Fruit fly (Drosophila melanogaster): ENCODE measurements around the gene CG33654.

Gene CG33654

DNA sequence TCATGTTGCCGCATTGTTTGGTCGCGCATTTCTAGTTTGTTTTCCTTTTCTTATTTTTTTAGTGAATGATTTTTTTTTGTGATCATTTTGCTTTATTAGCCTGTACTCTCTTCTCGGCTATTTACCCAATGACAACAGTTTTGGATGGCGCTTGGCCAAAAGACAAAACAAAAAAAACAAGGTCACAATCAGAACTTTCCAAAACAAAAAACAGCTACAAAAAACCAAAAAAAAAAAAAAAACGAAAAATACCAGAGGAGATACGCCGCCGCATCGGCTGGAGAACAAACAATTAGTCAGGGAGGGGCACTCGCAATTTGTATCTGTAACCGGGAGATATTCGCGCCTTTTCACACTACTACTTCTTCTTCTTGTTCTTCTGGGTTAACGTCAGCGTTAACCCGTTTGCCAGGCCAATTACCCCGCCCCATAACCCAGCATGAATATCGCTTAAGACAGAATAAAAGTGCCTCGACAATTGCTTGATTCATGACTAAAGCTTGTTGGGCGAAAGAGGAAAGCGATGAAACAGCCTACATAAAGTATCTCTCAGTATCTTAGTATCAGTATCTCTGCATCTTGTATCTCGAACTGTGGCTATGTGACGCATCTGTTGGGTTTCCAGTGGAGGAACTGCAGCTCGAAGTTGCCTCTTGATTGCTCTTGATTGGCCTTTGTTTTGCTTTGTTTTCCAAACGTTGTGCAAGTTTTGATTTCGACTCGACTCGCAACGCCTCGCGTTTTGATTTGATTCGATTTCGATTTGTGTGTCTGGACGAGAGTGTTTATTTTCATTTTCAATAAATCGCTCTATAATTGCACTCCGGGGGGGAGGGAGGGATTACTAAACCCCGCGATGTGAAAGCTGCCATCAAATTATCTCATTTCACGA lies 24.1 kb upstream of the CG33654 start:
- TF ChIP-seq CG8478 (optimal IDR thresholded peaks at IDR 0.05) (no peak), CTCF (optimal IDR thresholded peaks at IDR 0.05) (no peak)

DNA sequence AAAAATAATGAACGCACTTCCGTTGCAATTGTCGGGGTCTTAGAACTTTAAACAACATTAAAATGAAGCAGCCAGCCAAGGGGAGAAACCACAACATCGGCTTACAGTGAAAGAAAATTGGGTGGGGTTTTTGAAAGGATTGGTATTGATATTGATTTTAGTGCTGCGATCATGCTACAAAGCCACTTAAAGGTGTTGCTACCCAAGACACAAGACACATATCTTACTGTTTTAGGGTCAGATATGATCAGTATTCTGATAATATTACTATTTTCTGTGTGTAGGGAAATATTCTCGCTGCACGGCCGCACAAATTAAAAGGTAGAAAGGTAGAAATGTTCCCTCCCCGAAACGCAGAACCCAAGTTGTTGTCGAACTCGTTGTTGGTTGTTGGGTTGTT lies 22.1 kb upstream of the CG33654 start:
- no peak for TF ChIP-seq CTCF (optimal IDR thresholded peaks at IDR 0.05)
- TF ChIP-seq CG8478 (optimal IDR thresholded peaks at IDR 0.05) = no peak

DNA sequence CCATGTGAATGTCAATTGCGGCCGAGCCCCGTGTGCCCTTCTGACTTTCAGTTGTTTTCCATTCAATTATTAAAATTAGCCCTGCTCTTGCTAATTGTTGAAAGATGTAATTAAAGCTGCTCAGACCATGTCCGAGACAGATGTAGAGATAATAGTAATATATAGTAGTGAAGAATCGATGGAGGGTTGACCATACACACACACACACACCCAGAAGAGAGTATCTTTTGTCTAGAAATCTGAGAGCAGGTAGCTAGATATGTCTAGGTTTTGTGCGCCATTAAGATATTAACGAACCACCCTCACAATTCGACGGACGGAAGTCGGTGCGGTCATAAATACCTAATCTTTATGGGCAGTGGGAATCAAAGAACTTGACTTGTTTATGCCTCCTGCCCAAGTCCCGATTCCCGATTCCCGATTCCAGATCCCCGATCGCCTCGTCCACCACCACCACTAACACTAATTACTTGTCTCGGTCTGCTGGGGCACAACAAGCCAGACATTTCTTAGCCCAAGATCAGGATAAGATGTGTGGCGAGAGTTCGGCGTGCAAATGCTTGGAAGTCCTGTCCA lies 21.5 kb upstream of the CG33654 start:
- TF ChIP-seq CG8478 (optimal IDR thresholded peaks at IDR 0.05) = no peak
- TF ChIP-seq CTCF (optimal IDR thresholded peaks at IDR 0.05) = no peak

DNA sequence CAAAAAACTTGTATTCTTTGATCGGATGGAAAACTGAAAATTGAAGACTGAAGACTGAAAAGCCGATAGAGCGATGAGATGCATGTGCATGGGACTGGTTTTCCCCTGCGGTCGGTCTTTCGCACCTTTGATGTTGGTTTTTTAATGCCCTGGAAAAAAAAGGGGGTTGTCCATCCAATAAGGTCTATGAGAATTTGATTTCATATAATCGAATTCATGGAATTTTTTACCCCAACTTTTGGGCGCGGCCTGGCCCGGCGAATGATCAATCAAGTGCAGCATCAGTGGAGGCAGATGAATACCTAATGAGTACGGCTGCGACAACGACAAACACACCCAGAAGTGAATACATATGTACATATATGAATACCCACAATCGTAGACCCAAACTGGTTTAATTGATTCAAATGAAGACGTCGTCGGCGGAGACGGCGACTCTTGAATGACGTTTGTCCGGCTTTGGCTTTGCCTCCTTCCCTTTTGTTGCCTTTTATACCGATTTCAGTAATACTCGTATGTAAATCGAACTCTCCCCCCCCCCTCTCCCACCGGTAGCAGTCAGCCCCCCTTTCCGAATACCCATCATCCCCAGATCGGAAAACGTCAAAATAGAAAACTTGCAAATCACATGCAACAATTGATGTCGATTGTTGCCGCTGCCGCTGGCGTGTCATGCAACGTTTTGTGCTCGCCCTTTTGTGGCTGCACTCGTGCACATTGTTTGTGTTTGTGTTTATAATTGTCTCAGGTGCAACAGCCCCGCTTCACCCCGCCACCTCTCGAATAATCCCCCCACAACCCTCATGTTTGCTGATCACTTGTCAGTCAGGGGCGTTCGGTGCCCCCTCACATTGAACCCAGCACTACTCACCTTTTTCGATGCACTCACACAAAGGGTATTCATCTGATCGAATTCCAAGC lies 20.3 kb upstream of the CG33654 start:
- no peak for TF ChIP-seq CTCF (optimal IDR thresholded peaks at IDR 0.05)
- TF ChIP-seq CG8478 (optimal IDR thresholded peaks at IDR 0.05) = no peak

DNA sequence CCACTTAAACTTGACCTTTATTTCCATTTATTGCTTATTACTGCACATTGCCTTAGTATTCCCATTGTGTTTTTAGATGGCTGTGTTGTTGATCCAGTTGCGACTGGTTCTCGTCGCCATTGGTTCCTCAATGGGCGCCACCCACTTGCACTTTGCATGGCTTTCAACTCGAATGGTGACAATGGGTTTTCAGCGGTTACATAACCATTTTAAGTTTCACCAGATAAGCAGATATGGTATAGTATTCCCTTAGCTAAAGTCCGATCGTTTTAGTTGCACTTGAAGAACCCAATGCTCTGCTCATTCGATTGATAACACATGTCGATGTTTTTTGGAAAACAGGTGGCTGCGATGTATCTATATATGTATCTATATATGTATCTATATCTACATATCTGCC lies 18.9 kb upstream of the CG33654 start:
- TF ChIP-seq CG8478 (optimal IDR thresholded peaks at IDR 0.05) = no peak
- no peak for TF ChIP-seq CTCF (optimal IDR thresholded peaks at IDR 0.05)

DNA sequence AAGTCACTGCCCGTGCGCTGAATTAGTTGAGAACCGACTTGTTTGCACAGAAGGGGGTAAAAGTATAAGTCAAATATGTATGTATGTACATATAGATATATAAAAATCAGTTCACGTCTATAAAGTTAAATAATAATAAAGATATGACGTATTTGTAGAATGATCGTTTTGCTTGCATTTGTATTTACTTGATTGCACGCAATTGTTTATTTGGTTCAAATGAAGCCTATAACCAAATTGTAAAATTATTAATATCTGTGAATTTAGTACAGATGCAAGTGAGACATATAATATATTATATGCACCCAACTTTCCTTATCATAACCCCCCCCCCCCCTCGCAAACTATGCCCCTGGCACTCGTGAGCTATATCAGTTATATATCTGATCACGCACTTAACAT lies 17.5 kb upstream of the CG33654 start:
- TF ChIP-seq CTCF (optimal IDR thresholded peaks at IDR 0.05) (no peak), CG8478 (optimal IDR thresholded peaks at IDR 0.05) (no peak)

DNA sequence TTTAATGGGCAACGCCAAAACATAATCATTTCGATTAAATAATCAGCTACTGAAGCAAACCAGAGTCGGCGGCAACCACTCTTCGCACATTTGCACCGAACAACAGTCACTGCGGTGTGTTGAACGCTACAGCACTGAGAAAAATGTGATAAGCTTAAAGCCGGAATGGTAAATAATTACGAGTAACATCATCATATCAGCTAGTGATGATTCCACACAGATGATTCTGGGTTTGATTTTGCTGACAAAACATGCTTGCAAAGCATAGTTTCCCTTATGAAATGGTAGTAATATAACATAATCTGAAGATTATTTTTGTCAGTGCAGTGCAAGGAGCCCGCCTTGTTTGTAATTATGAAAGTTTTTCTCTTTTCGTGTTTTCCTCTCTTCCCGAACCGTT lies 15.1 kb upstream of the CG33654 start:
- no peak for TF ChIP-seq CTCF (optimal IDR thresholded peaks at IDR 0.05)
- TF ChIP-seq CG8478 (optimal IDR thresholded peaks at IDR 0.05) = no peak

DNA sequence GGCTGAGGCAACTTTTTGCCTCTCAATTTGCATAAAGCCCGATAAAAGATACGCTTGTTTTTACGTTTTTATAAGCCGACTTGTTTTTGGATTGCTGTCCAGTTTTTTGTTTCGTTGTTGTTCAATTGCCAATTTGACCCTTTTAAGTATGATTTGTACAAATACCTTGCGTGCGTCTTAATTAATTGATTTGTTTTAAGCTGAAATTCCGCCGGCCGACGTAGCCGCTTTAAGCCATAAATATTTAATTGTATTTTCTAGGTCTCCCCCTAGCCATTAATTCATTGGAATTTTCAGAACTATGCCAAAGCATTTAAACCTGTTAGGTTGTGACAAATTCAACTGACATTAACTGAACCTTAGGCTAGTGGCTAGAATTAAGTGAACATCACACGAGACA lies 13.6 kb upstream of the CG33654 start:
- TF ChIP-seq CG8478 (optimal IDR thresholded peaks at IDR 0.05) = no peak
- TF ChIP-seq CTCF (optimal IDR thresholded peaks at IDR 0.05) = no peak

DNA sequence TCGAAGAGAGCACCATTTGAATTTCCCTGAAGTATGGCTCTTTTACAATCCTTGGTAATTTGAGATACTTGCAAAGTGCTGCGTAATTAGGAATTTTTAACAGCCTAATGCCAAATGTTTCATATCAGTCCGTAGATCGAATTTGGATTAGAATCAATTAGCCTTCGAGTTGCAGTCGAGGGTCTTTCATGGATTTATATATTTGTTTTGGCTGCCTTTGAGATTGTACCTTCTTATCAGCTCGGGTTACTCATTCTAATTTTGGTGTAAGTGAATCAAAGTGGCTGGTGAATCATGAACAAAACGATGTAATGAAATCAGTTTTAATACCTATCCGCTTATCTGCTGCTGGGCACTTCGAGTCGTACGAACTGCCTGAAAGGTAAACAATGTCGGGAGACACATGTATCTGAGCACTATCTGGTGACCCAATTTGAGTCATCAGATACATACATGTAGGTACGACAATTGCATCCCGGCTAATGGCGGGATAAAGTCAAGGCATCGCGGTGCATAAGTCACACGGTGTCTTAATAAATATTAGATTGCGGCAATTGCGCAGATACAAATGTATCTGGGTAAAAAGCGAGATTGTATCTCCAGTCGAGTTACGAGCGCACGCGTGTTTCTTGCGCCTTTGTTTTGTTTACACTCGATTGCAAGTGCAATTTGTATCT lies 12.8 kb upstream of the CG33654 start:
- no peak for TF ChIP-seq CG8478 (optimal IDR thresholded peaks at IDR 0.05)
- no peak for TF ChIP-seq CTCF (optimal IDR thresholded peaks at IDR 0.05)

DNA sequence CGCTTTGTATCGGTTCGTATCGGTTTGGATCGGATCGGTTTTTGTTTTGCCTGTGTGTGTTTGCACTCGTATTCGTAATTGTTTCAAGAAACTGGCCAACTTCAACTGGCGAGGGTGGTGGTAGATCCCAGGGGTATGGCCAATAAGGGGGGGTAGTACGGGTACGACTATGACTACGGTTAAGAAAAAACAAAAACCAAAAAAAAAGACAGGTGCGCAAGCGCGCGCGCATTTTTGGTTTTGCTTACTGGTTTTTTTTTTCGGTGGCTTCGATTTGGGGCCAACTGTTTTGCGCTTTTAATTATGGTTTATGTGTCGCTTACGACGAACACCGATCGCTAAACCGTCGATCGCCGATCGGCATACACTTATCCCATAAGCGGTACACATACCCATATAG lies 11.8 kb upstream of the CG33654 start:
- TF ChIP-seq CG8478 (optimal IDR thresholded peaks at IDR 0.05) (no peak), CTCF (optimal IDR thresholded peaks at IDR 0.05) (no peak)

DNA sequence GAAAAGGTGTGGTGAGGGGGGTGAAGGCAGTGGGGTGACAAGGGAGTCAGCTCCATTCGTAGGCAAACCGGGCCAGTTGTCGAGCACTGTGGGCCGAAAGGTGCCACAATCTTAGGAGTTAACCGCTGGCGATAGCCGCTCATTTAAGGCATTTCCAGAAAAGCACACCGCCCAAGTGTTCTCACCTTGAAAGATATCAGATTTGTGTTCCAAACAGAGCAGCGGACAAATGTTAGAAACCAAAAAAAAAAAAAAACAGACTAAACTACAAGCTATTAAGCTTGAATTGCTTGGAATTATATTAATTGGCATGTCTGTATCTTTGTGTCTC lies 11.2 kb upstream of the CG33654 start:
- TF ChIP-seq CG8478 (optimal IDR thresholded peaks at IDR 0.05) (no peak), CTCF (optimal IDR thresholded peaks at IDR 0.05) (no peak)

DNA sequence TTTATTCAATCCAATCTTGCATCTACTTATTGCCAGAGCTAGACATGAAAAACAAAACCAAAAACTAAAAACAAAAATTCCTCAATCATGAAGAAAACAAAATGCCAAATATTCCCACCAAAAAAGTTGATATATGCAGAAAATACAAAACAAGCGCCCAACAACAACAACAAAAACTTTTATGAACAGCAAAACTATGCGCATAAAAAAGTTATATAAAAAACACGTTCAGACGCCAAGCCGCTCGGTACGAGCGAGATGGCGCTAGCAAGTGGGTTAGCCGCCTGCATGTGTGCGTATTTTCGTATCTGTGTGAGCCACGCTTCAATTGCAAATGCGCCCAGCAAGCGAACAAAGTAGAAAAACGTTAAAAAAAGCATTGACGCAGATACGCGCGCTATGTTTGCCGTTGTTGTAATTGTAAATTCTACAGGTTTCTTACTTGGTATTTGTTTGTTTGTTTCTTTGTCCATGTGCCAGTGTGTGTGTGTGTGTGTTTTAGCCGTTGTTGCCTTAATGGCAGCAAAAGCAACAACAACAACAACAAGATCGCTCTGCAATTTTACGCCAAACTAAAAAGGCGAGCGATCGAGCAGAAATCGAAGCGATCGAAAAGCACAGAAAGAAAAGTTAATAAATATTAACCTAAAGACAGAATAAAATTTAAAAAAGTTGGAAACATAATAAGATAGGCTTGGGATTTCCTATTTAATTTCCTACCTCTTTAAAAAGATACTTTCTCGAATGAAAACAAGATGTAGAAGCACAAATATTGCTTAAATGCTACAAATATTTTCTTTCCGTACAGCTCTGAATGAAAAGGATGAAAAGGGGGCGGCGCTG lies 10.6 kb upstream of the CG33654 start:
- TF ChIP-seq CTCF (optimal IDR thresholded peaks at IDR 0.05) (no peak), CG8478 (optimal IDR thresholded peaks at IDR 0.05) (no peak)

DNA sequence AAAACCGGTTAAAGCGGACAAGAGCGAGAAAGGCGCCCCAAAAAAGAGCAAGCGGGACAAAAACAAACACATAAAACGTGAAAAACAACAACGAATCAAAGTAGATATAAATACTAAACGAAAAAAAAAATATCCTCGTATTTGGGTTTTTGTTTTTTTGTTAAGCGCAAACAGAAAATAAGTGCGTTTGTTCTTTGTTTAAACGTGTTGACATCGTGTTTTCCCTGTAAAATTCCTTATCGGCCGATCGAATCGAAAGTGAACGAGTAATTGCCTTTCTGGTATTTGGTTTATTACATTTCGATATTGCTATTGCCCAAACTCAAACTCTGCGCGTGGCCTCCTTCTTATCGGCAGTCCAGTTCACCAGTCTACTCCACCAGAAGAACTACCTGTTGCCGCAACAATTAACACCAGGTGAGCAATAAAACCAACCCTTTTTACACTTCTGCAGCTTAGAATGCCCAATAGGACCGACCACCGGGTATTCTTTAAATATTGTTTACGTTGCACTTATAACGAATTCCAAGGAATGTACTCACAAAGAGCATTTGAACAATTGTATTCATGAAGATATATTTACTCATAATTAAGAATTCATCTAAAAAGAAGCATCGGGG lies 8.9 kb upstream of the CG33654 start:
- TF ChIP-seq CG8478 (optimal IDR thresholded peaks at IDR 0.05) (no peak), CTCF (optimal IDR thresholded peaks at IDR 0.05) (no peak)

Measured in S2 (cell line).